Worm (Caenorhabditis elegans) whole organism, early embryonic: ENCODE measurements around the gene F32D8.2.
A peak's percentile ranks its signal among the peaks of the same experiment; 100 is the strongest.

Experiments used
- B0310.2 ChIP-seq: sonication (generic microtip); optimal IDR thresholded peaks from 2 replicates; lab custom pipeline; 2016; ENCODE audit warnings: mild to moderate bottlenecking, missing genetic modification characterization, missing compliant biosample characterization
- F13C5.2 ChIP-seq: sonication (generic microtip); optimal IDR thresholded peaks from 2 replicates; lab custom pipeline; 2017; ENCODE audit warnings: mild to moderate bottlenecking, missing genetic modification characterization, inconsistent platforms, missing compliant biosample characterization
- aly-1 ChIP-seq: sonication (generic microtip); optimal IDR thresholded peaks from 2 replicates; lab custom pipeline; 2016; ENCODE audit warnings: missing genetic modification characterization, missing compliant biosample characterization
- ama-1 ChIP-seq: fragments of 150-350 bp; optimal IDR thresholded peaks from 2 replicates; lab custom pipeline; 2014
- ceh-13 ChIP-seq: fragments of 200-800 bp; sonication (Bioruptor generic); optimal IDR thresholded peaks from 2 replicates; lab custom pipeline; 2018; ENCODE audit warnings: mild to moderate bottlenecking, missing genetic modification characterization, missing compliant biosample characterization
- ceh-36 ChIP-seq: sonication (generic microtip); optimal IDR thresholded peaks from 2 replicates; lab custom pipeline; 2016; ENCODE audit warnings: missing genetic modification characterization, inconsistent platforms, missing compliant biosample characterization
- ets-7 ChIP-seq: sonication (generic microtip); optimal IDR thresholded peaks from 2 replicates; lab custom pipeline; 2016; ENCODE audit warnings: missing genotype, missing genetic modification characterization, missing compliant biosample characterization
- flt-1 ChIP-seq: fragments of 200-800 bp; sonication (Bioruptor generic); IDR thresholded peaks from 2 replicates; pipeline ENCODE4 v1.3.6; 2022; ENCODE audit warnings: missing genetic modification characterization, missing compliant biosample characterization
- hmbx-1 ChIP-seq: sonication (generic microtip); optimal IDR thresholded peaks from 2 replicates; lab custom pipeline; 2016; ENCODE audit warnings: mild to moderate bottlenecking, missing genetic modification characterization, missing compliant biosample characterization
- hmg-4 ChIP-seq: fragments of 200-800 bp; sonication (Bioruptor generic); optimal IDR thresholded peaks from 2 replicates; lab custom pipeline; 2018; ENCODE audit warnings: mild to moderate bottlenecking, missing genetic modification characterization, missing compliant biosample characterization
- hnd-1 ChIP-seq: sonication (generic microtip); optimal IDR thresholded peaks from 2 replicates; lab custom pipeline; 2016; ENCODE audit warnings: missing genetic modification characterization, missing compliant biosample characterization
- pes-1 ChIP-seq: fragments of 200-800 bp; sonication (Bioruptor generic); IDR thresholded peaks from 2 replicates; pipeline ENCODE4 v1.3.6; 2022; ENCODE audit warnings: missing genetic modification reagents, missing genetic modification characterization, missing compliant biosample characterization
- scrt-1 ChIP-seq: fragments of 200-800 bp; sonication (Bioruptor generic); IDR thresholded peaks from 2 replicates; pipeline ENCODE4 v1.3.6; 2022; ENCODE audit warnings: missing genetic modification characterization, missing compliant biosample characterization
- sea-1 ChIP-seq: fragments of 200-800 bp; sonication (Bioruptor generic); conservative IDR thresholded peaks from 2 replicates; pipeline ENCODE4 v1.3.6; 2022; ENCODE audit warnings: missing genetic modification characterization, missing compliant biosample characterization
- tbx-11 ChIP-seq: fragments of 200-800 bp; sonication (Bioruptor generic); IDR thresholded peaks from 2 replicates; pipeline ENCODE4 v1.3.6; 2022; ENCODE audit warnings: missing genetic modification characterization, missing compliant biosample characterization
- tbx-37 ChIP-seq: fragments of 200-800 bp; sonication (Bioruptor generic); conservative IDR thresholded peaks from 2 replicates; pipeline ENCODE4 v1.3.6; 2022; ENCODE audit warnings: missing genetic modification reagents, missing genetic modification characterization, missing compliant biosample characterization
- tra-4 ChIP-seq: sonication (generic microtip); optimal IDR thresholded peaks from 2 replicates; lab custom pipeline; 2017; ENCODE audit warnings: missing genetic modification characterization, missing compliant biosample characterization

The F32D8.2 gene

ce11 chrV:10865599-10865998 is 18.0 kb upstream of the F32D8.2 start, which contains the start of gene saeg-1:
Gene saeg-1 (minus strand): TSS chrV:10865699.
- TF ChIP-seq pes-1 (GFP tag; lab: Robert Waterston, UW) (no peak), hnd-1 (no peak), ets-7 (no peak), hmg-4 (GFP tag; lab: Kevin White, UChicago) (no peak), B0310.2 (tag; lab: Kevin White, UChicago) (no peak), flt-1 (GFP tag; lab: Robert Waterston, UW) (no peak), F13C5.2 (no peak), ama-1 (lab: Kevin White, UChicago) (no peak), hmbx-1 (tag; lab: Kevin White, UChicago) (no peak), scrt-1 (no peak), tbx-11 (GFP tag; lab: Robert Waterston, UW) (no peak), aly-1 (tag; lab: Kevin White, UChicago) (no peak), tra-4 (no peak), sea-1 (GFP tag; lab: Robert Waterston, UW) (no peak), ceh-36 (no peak), ceh-13 (no peak)

DNA sequence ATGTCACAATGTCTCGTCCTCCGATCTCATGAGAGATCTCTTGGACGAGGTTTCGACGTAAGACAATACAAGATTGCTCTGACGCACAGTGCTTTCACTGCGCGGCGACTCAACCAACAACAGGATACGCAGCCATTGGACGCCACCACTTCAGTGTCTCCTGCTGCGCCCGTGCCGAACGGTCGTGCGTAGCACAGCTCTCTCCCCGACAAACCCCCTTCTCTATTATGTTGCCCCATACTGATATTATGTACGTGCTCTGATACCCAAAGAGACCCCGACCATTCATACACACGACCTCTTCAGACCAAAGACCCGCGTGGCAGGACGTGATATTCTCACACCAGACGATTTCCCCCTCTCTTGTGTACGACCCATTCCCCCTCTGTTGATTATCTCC is 17.2 kb upstream of the F32D8.2 start:
- TF ChIP-seq sea-1 (GFP tag; lab: Robert Waterston, UW), result peak; percentile 43; the same call in 1 of the 2 replicates

DNA sequence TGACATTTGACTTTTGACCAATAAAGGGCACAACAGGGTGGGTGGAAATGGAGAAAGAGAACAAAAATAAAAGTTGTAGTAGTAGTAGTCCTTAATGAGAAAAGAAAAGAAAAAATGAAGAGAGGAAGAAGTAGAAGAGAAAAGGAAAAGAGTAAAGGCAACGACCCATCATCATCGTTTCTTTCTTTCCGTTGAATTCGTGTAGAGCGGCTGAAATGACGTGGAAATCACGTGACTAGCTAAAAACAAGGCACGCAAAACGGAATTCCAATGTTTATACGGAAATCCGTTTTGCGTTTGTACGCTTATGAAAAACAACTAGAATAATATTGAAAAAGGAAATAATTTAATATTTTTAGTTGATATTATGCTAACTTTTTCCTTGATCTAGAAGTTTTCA is 16.0 kb upstream of the F32D8.2 start:
- TF ChIP-seq hnd-1 (no peak), aly-1 (tag; lab: Kevin White, UChicago) (no peak), ama-1 (lab: Kevin White, UChicago) (no peak), tra-4 (no peak), tbx-11 (GFP tag; lab: Robert Waterston, UW) (no peak), F13C5.2 (no peak), pes-1 (GFP tag; lab: Robert Waterston, UW) (no peak), hmg-4 (GFP tag; lab: Kevin White, UChicago) (no peak), ets-7 (no peak), flt-1 (GFP tag; lab: Robert Waterston, UW) (no peak)

DNA sequence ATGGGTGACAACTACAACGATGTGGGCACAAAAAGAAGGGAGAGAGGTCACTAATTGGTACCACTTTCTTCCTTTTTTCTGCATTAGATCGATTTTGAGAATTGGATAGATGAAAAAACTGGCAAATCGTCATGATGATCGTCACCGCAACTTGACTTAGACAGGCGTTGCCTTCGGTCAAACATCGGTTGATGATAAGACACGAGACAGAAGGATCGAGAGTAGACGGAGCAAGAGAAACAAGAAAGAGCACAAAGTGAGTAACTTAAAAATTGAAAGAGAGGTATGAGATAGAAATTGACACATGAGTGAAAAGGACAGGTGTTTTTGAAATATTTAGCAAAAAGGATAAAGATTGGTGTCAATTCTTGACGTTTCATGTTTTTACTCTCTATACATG is 13.5 kb upstream of the F32D8.2 start:
- TF ChIP-seq ets-7, result no peak
- TF ChIP-seq tbx-11 (GFP tag; lab: Robert Waterston, UW), result no peak
- no peak for TF ChIP-seq ceh-13
- TF ChIP-seq pes-1 (GFP tag; lab: Robert Waterston, UW), result no peak
- TF ChIP-seq hnd-1, result no peak
- no peak for TF ChIP-seq tbx-37 (GFP tag; lab: Robert Waterston, UW)
- no peak for TF ChIP-seq flt-1 (GFP tag; lab: Robert Waterston, UW)
- no peak for TF ChIP-seq F13C5.2
- no peak for TF ChIP-seq B0310.2 (tag; lab: Kevin White, UChicago)
- no peak for TF ChIP-seq hmg-4 (GFP tag; lab: Kevin White, UChicago)
- TF ChIP-seq sea-1 (GFP tag; lab: Robert Waterston, UW), result no peak
- no peak for TF ChIP-seq ceh-36
- no peak for TF ChIP-seq aly-1 (tag; lab: Kevin White, UChicago)
- no peak for TF ChIP-seq ama-1 (lab: Kevin White, UChicago)
- no peak for TF ChIP-seq scrt-1
- no peak for TF ChIP-seq tra-4
- no peak for TF ChIP-seq hmbx-1 (tag; lab: Kevin White, UChicago)

DNA sequence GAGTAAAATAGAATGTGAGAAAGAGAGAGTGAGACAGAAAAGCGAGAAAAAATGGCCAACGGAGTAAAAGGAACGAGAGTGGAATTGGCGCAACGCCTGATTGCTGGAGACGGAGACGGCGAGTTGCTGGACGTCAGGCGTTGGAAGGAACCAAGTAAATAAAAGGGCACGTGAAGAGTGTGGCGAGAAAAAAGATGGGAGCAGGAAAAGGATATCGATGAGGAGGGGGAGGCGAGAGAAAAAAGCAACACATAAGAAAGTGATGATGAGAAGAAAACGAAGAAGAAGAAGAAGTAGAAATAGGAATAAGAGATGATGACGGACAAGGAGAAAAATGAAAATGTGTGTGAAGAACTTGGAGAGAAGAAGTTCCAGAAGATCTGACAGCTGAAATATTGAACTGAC is 12.1 kb upstream of the F32D8.2 start:
- TF ChIP-seq B0310.2 (tag; lab: Kevin White, UChicago), result no peak
- TF ChIP-seq ama-1 (lab: Kevin White, UChicago), result no peak

ce11 chrV:10873190-10873589 is 10.4 kb upstream of the F32D8.2 start:
- TF ChIP-seq flt-1 (GFP tag; lab: Robert Waterston, UW) (no peak), hnd-1 (no peak), scrt-1 (no peak), F13C5.2 (no peak), sea-1 (GFP tag; lab: Robert Waterston, UW) (no peak), ama-1 (lab: Kevin White, UChicago) (no peak), aly-1 (tag; lab: Kevin White, UChicago) (no peak), ets-7 (no peak), hmg-4 (GFP tag; lab: Kevin White, UChicago) (no peak), tbx-37 (GFP tag; lab: Robert Waterston, UW) (no peak), tbx-11 (GFP tag; lab: Robert Waterston, UW) (no peak), tra-4 (no peak), B0310.2 (tag; lab: Kevin White, UChicago) (no peak), ceh-36 (no peak), ceh-13 (no peak), pes-1 (GFP tag; lab: Robert Waterston, UW) (no peak), hmbx-1 (tag; lab: Kevin White, UChicago) (no peak)

DNA sequence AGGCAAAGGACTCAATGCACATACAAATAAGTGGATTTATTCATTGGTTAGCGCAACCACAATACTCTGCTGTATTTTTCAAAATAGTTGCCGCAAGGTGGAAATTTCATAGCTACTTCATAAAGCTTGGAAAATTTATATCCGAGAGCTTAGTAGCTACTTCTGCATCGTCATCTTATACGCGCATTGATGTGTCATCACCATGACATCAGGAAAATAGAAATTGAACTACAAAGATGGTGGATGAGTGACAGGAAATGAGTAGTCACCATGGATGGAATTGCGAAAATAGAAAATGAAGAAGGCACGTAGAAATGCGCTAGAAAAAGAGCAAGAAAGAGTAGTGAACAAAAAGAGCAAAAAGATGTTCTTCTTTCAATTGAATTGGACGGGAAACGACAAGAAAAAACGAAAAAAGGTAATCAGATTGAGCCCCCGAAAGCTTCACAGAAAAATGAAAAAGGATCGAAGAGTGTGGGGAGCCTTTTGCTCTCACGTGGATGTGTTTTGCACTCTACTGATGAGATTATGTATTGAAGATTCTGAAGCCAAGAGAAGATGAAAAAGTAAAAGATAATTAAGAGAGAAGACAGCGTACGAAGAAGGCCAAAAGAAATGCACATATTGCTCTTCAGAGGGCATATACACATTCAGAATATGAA is 8.5 kb upstream of the F32D8.2 start:
- TF ChIP-seq tbx-37 (GFP tag; lab: Robert Waterston, UW) (no peak), tra-4 (no peak), sea-1 (GFP tag; lab: Robert Waterston, UW) (no peak), ets-7 (no peak), ama-1 (lab: Kevin White, UChicago) (no peak), pes-1 (GFP tag; lab: Robert Waterston, UW) (no peak), ceh-13 (no peak), ceh-36 (no peak), hmg-4 (GFP tag; lab: Kevin White, UChicago) (no peak), hmbx-1 (tag; lab: Kevin White, UChicago) (no peak), hnd-1 (no peak), tbx-11 (GFP tag; lab: Robert Waterston, UW) (no peak), aly-1 (tag; lab: Kevin White, UChicago) (no peak), F13C5.2 (no peak), B0310.2 (tag; lab: Kevin White, UChicago) (no peak), scrt-1 (no peak), flt-1 (GFP tag; lab: Robert Waterston, UW) (no peak)

- TF ChIP-seq hnd-1, result no peak
- no peak for TF ChIP-seq aly-1 (tag; lab: Kevin White, UChicago)
- TF ChIP-seq F13C5.2, result no peak
- TF ChIP-seq hmbx-1 (tag; lab: Kevin White, UChicago), result no peak
- no peak for TF ChIP-seq ets-7
- TF ChIP-seq tra-4, result no peak
- TF ChIP-seq flt-1 (GFP tag; lab: Robert Waterston, UW), result no peak
- no peak for TF ChIP-seq hmg-4 (GFP tag; lab: Kevin White, UChicago)
- TF ChIP-seq tbx-11 (GFP tag; lab: Robert Waterston, UW), result no peak
- TF ChIP-seq pes-1 (GFP tag; lab: Robert Waterston, UW), result no peak
- no peak for TF ChIP-seq B0310.2 (tag; lab: Kevin White, UChicago)
- no peak for TF ChIP-seq tbx-37 (GFP tag; lab: Robert Waterston, UW)
- no peak for TF ChIP-seq scrt-1
- TF ChIP-seq ceh-36, result no peak
- no peak for TF ChIP-seq ama-1 (lab: Kevin White, UChicago)
- TF ChIP-seq ceh-13, result no peak
- no peak for TF ChIP-seq sea-1 (GFP tag; lab: Robert Waterston, UW)
Measured at ce11 chrV:10876512-10876911, 7.1 kb upstream of the F32D8.2 start.
